Fruit fly (Drosophila melanogaster) ovary, adult (tissue): ENCODE measurements around the gene lqf.
"Not testable (repeated sequence)": the region's sequence is repeated elsewhere in the genome, so short reads cannot be mapped to it uniquely, and the experiment has no call there.

Experiments
- CG17801 ChIP-seq: fragments of 200-800 bp; optimal IDR thresholded peaks from 2 replicates; lab custom pipeline; 2019; ENCODE audit warnings: missing biosample characterization, mild to moderate bottlenecking, missing genetic modification characterization, moderate library complexity; ENCODE audit not compliant: partially characterized antibody

lqf gene

dm6 chr3L:7528380-7529080, at the start of gene lqf:
lqf (plus strand) TSS chr3L:7528780.
- TF ChIP-seq CG17801, result no peak

- no peak for TF ChIP-seq CG17801
These were observed 42.9 kb upstream of the lqf start, which contains the start of gene mthl6 for dm6 chr3L:7485667-7486066. mthl6 (plus strand) TSS chr3L:7485967.

DNA sequence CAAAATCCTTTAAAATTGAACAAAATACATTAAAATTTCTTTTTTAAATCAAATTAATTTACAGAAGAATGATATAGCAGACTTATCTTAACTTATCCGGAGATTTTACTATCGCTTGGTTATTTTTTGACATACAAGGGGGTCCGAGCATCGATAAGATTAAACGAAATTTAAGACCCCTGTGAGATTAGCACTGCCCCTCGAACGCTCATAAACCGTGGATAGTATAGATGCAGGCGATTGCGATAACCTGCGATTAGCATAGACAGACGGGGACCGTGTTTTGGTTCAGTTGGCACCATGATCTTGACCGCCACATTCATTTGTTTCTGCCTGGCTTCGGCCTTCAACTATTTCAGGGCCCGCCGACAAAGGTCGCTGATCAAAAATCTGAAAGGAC, 37.0 kb upstream of the lqf start, which contains the start of gene Cyp316a1:
Gene Cyp316a1, plus strand, starts transcription at position 301 of the 400 bp plus-strand sequence.
- TF ChIP-seq CG17801, result no peak

- TF ChIP-seq CG17801, result no peak
These were observed 32.5 kb upstream of the lqf start, which contains the start of gene Cyp4d8 for dm6 chr3L:7496097-7496496. Cyp4d8 (minus strand) TSS chr3L:7496197.

dm6 chr3L:7498731-7499130, 29.8 kb upstream of the lqf start, which contains the start of gene CG8539:
CG8539 (minus strand) TSS chr3L:7498831.
- TF ChIP-seq CG17801, result not testable (repeated sequence)

dm6 chr3L:7506117-7506516, 22.5 kb upstream of the lqf start, which contains the start of gene CG7548:
CG7548 (minus strand) TSS chr3L:7506217.
- no peak for TF ChIP-seq CG17801

- no peak for TF ChIP-seq CG17801
These were observed 17.9 kb upstream of the lqf start, which contains the start of gene CG7546 for dm6 chr3L:7510414-7511384. CG7546 (plus strand) TSS chr3L:7510986.

DNA sequence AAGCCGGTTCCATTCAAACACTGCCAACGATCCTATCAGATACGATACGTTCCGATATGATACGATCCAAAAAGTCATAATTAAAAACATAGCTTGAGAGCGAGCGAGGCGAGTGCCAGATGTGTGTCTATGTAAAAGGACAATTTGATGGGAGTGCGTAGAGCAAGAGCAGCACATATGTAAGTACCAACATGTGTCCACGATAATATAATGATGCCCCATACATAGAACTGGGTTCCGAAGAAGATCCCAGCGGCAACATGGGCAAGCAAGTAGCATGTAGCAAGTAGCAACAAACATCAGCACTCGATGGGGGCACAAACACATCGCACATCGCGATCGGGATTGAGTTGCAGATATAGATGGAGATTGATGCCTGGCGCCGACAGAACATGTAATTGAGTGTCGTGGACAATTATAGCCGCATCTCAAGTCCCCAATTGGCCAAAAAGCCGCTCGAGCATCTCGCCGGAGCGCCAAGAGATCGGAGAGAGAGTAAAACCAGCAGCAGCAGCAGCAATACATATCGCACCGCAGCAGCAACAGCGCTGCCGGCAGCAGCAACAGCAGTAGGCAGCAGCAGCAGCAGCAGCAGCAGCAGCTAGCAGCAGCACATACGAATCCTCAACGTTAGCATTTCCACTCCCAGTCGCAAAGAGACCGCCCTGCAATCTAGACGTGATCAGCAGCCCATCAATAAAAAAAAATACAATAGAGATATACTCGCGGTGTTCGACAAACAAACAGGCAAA, 10.1 kb upstream of the lqf start, which contains the start of gene ltl:
Gene ltl, plus strand, starts transcription at position 647 of the 752 bp plus-strand sequence.
- TF ChIP-seq CG17801, result no peak

- TF ChIP-seq CG17801, result no peak
These were observed 9.4 kb upstream of the lqf start for dm6 chr3L:7519219-7519618.

dm6 chr3L:7520619-7521018, 8.0 kb upstream of the lqf start:
- no peak for TF ChIP-seq CG17801

dm6 chr3L:7521847-7522246, 6.7 kb upstream of the lqf start:
- TF ChIP-seq CG17801, result no peak

DNA sequence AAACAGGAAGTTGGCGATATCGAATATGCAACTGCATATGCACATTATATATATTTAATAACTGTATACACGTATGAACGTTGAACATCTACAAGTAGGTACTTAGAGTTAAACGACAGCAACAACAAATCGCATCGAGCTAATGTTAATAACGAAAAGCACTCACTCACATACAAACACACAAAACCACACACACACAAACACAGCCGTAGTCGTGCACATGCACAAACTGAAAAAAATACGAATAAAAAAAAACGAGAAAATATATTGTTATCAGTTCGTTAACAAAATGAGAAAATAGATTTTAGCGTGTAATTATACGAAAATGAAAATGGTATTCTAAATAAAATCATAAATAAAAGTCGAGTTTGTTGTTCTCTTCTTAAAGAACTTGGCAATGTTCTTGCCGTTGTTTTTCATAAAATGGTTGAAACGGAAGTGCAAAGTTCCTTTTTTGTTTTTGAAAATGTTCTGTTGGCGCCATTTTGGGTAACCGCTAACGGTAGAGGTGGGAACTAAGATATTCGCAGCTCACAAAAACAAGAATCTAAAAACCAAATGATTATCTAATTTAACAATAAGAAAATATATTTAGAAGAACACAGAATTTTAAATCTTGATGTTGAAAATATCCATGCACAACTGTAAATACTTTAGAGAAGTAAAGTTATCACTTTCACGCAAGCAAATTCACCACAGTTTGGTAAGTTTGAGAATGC, 760 bp upstream of the lqf start:
- TF ChIP-seq CG17801, result no peak

DNA sequence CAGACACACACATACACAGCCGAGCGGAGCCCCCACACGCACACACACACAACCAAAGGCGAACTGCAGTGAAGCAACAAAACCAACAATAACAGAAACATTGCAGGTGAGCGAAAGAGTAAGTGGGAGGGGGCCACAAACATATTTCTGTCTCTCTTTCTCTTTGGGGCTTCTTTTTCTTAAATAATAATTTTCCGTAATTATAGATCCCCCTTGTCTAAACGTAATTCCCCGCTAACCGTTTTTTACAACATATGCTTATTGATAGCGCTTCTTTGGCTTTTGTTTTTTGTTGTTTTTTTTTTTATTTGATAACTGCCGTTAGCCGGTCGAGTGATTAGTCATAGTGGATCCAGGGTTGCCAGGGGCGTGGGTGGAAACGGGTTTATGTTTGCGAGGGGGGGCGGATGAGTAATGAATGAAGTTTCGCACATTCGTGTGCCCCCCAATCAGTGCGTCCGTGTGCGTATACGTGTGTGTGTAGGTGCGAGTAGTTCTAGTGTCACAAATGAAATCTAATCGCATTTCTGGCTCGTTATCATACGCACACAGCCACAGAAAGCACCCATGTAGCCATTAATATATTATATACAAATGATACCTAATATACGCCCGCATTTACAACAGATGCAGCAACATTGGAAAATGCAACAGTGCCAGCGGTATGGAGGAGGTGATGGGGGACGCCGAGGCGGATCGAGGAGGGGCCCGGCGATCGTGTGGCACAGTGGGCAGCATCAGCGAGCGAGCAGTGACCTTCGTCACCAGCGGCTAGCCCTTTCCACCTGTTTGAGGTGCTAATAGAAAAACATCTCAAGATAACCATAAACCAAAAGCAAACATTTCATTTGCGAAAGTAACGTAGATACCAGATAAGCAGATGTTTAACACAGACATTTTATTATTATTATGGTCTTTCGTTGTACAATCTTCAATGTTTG, 771 bp downstream of the lqf start:
- TF ChIP-seq CG17801, result no peak
